Worm (Caenorhabditis elegans) whole organism, late embryonic: ENCODE measurements around the gene fbxb-106.

Source experiments
- ama-1 ChIP-seq: fragments of 150-350 bp; optimal IDR thresholded peaks from 2 replicates; lab custom pipeline; 2014
- dve-1 ChIP-seq: sonication (generic microtip); optimal IDR thresholded peaks from 2 replicates; lab custom pipeline; 2017; ENCODE audit warnings: antibody characterized with exemption, mild to moderate bottlenecking, missing genetic modification characterization, missing compliant biosample characterization
- sox-4 ChIP-seq: sonication (generic microtip); optimal IDR thresholded peaks from 2 replicates; lab custom pipeline; 2017; ENCODE audit warnings: mild to moderate bottlenecking, missing genetic modification characterization, inconsistent platforms, missing compliant biosample characterization

- no peak for TF ChIP-seq sox-4
- TF ChIP-seq ama-1 (lab: Kevin White, UChicago) = no peak
- TF ChIP-seq dve-1 (tag; lab: Kevin White, UChicago) = no peak
Measured at ce11 chrII:2770788-2771187, 8.6 kb downstream of the fbxb-106 start, which contains the start of gene fbxb-105.
